Fruit fly (Drosophila melanogaster) whole organism, embryonic: Measurements from ENCODE around the gene PNKP.

Experiments used
- Atf-2 ChIP-seq: fragments of 200-800 bp; sonication (Bioruptor generic); optimal IDR thresholded peaks from 2 replicates; lab custom pipeline; 2016; ENCODE audit warnings: missing biosample characterization, missing genetic modification characterization
- CG10147 ChIP-seq: fragments of 200-800 bp; sonication (Bioruptor generic); optimal IDR thresholded peaks from 2 replicates; lab custom pipeline; 2019; ENCODE audit warnings: missing biosample characterization, mild to moderate bottlenecking, missing genetic modification characterization, moderate library complexity
- CG11504 ChIP-seq: fragments of 200-800 bp; sonication (Bioruptor generic); optimal IDR thresholded peaks from 3 replicates; lab custom pipeline; 2019; ENCODE audit warnings: missing biosample characterization, mild to moderate bottlenecking, missing genetic modification characterization, moderate library complexity
- CG1233 ChIP-seq: fragments of 200-800 bp; sonication (Bioruptor generic); optimal IDR thresholded peaks from 4 replicates; lab custom pipeline; 2018; ENCODE audit warnings: missing biosample characterization, mild to moderate bottlenecking, missing genetic modification characterization
- CG13123 ChIP-seq: fragments of 200-800 bp; sonication (Bioruptor generic); optimal IDR thresholded peaks from 2 replicates; lab custom pipeline; 2016; ENCODE audit warnings: missing biosample characterization, missing genetic modification characterization
- CG14050 ChIP-seq: fragments of 200-800 bp; sonication (Bioruptor generic); IDR thresholded peaks from 3 replicates; pipeline ENCODE4 v1.3.6; 2022; ENCODE audit warnings: missing biosample characterization, missing genetic modification characterization
- CG16779 ChIP-seq: fragments of 200-800 bp; sonication (Bioruptor generic); IDR thresholded peaks from 2 replicates; pipeline ENCODE4 v1.3.6; 2022; ENCODE audit warnings: missing biosample characterization, missing genetic modification characterization
- CG16813 ChIP-seq: fragments of 200-800 bp; sonication (Bioruptor generic); IDR thresholded peaks from 3 replicates; pipeline ENCODE4 v1.3.6; 2022; ENCODE audit warnings: missing biosample characterization, missing genetic modification characterization; ENCODE audit not compliant: partially characterized antibody
- CG17912 ChIP-seq: fragments of 200-800 bp; sonication (Bioruptor generic); optimal IDR thresholded peaks from 2 replicates; lab custom pipeline; 2018; ENCODE audit warnings: missing biosample characterization, mild to moderate bottlenecking, missing genetic modification characterization
- CG1792 ChIP-seq: fragments of 200-800 bp; sonication (Bioruptor generic); optimal IDR thresholded peaks from 2 replicates; lab custom pipeline; 2016; ENCODE audit warnings: missing biosample characterization, missing genetic modification characterization
- CG2678 ChIP-seq: fragments of 200-800 bp; sonication (Bioruptor generic); optimal IDR thresholded peaks from 3 replicates; lab custom pipeline; 2019; ENCODE audit warnings: missing biosample characterization, mild to moderate bottlenecking, missing genetic modification characterization, moderate library complexity
- CG2875 ChIP-seq: fragments of 200-800 bp; sonication (Bioruptor generic); optimal IDR thresholded peaks from 2 replicates; lab custom pipeline; 2017; ENCODE audit warnings: missing biosample characterization, mild to moderate bottlenecking, missing genetic modification characterization, missing genetic modification reagents
- CG3838 ChIP-seq: fragments of 200-800 bp; sonication (Bioruptor generic); optimal IDR thresholded peaks from 3 replicates; lab custom pipeline; 2016; ENCODE audit warnings: missing biosample characterization, missing genetic modification characterization
- CG4404 ChIP-seq: fragments of 200-800 bp; sonication (Bioruptor generic); IDR thresholded peaks from 2 replicates; pipeline ENCODE4 v1.3.6; 2022; ENCODE audit warnings: missing biosample characterization, missing genetic modification characterization
- CG4854 ChIP-seq: fragments of 200-800 bp; sonication (Bioruptor generic); optimal IDR thresholded peaks from 2 replicates; lab custom pipeline; 2016; ENCODE audit warnings: missing biosample characterization, missing genetic modification characterization, inconsistent platforms
- CG6175 ChIP-seq: fragments of 200-800 bp; sonication (Bioruptor generic); IDR thresholded peaks from 3 replicates; pipeline ENCODE4 v1.3.6; 2022; ENCODE audit warnings: missing biosample characterization, missing genetic modification characterization
- CG9609 ChIP-seq: fragments of 200-800 bp; sonication (Bioruptor generic); optimal IDR thresholded peaks from 3 replicates; lab custom pipeline; 2016; ENCODE audit warnings: missing biosample characterization, missing genetic modification characterization
- CTCF ChIP-seq: fragments of 200-800 bp; sonication (Bioruptor generic); optimal IDR thresholded peaks from 2 replicates; lab custom pipeline; 2017; ENCODE audit warnings: missing biosample characterization, mild to moderate bottlenecking, missing genetic modification characterization, moderate library complexity
- Dip2 ChIP-seq: fragments of 200-800 bp; sonication (Bioruptor generic); IDR thresholded peaks from 2 replicates; pipeline ENCODE4 v1.3.6; 2022; ENCODE audit warnings: missing biosample characterization, missing genetic modification characterization
- Lpt ChIP-seq: fragments of >200 bp; optimal IDR thresholded peaks from 2 replicates; lab custom pipeline; 2018; ENCODE audit warnings: missing biosample characterization, missing genetic modification characterization
- Med ChIP-seq: fragments of 200-800 bp; sonication (Bioruptor generic); peaks from one replicate; lab custom pipeline; 2016; ENCODE audit warnings: missing biosample characterization, missing genetic modification characterization, mild to moderate bottlenecking, inconsistent platforms, moderate library complexity
- Neu2 ChIP-seq: fragments of 200-800 bp; sonication (Bioruptor generic); optimal IDR thresholded peaks from 3 replicates; lab custom pipeline; 2016; ENCODE audit warnings: missing biosample characterization, missing genetic modification characterization, borderline replicate concordance
- Optix ChIP-seq: fragments of 200-800 bp; sonication (Bioruptor generic); IDR thresholded peaks from 3 replicates; pipeline ENCODE4 v1.3.6; 2022; ENCODE audit warnings: missing biosample characterization, missing genetic modification characterization
- Vsx1 ChIP-seq: fragments of 200-800 bp; sonication (Bioruptor generic); optimal IDR thresholded peaks from 2 replicates; lab custom pipeline; 2017; ENCODE audit warnings: missing biosample characterization, mild to moderate bottlenecking, missing genetic modification characterization, missing genetic modification reagents
- amos ChIP-seq: fragments of 200-800 bp; sonication (Bioruptor generic); IDR thresholded peaks from 2 replicates; pipeline ENCODE4 v1.3.6; 2022; ENCODE audit warnings: missing biosample characterization, missing genetic modification characterization; ENCODE audit not compliant: partially characterized antibody
- az2 ChIP-seq: fragments of 200-800 bp; sonication (Bioruptor generic); optimal IDR thresholded peaks from 3 replicates; lab custom pipeline; 2016; ENCODE audit warnings: missing biosample characterization, missing genetic modification characterization
- cad ChIP-seq: fragments of >200 bp; optimal IDR thresholded peaks from 2 replicates; lab custom pipeline; 2017; ENCODE audit warnings: missing biosample characterization, missing genetic modification characterization
- dmrt11E ChIP-seq: fragments of 200-800 bp; sonication (Bioruptor generic); optimal IDR thresholded peaks from 3 replicates; lab custom pipeline; 2018; ENCODE audit warnings: missing biosample characterization, mild to moderate bottlenecking, missing genetic modification characterization, moderate library complexity
- esg ChIP-seq: fragments of 200-800 bp; sonication (Bioruptor generic); conservative IDR thresholded peaks from 2 replicates; pipeline ENCODE4 v1.3.6; 2022; ENCODE audit warnings: missing biosample characterization, missing genetic modification characterization
- fd64A ChIP-seq: fragments of 200-800 bp; sonication (Bioruptor generic); optimal IDR thresholded peaks from 3 replicates; lab custom pipeline; 2018; ENCODE audit warnings: missing biosample characterization, mild to moderate bottlenecking, missing genetic modification characterization
- ham ChIP-seq: fragments of 200-800 bp; sonication (Bioruptor generic); IDR thresholded peaks from 2 replicates; pipeline ENCODE4 v1.3.6; 2022; ENCODE audit warnings: missing biosample characterization, missing genetic modification characterization
- her ChIP-seq: fragments of 200-800 bp; sonication (Bioruptor generic); optimal IDR thresholded peaks from 2 replicates; lab custom pipeline; 2016; ENCODE audit warnings: missing biosample characterization, missing genetic modification characterization
- ind ChIP-seq: fragments of 200-800 bp; sonication (Bioruptor generic); optimal IDR thresholded peaks from 3 replicates; lab custom pipeline; 2016; ENCODE audit warnings: missing biosample characterization, missing genetic modification characterization
- jing ChIP-seq: fragments of 200-800 bp; sonication (Bioruptor generic); optimal IDR thresholded peaks from 2 replicates; lab custom pipeline; 2018; ENCODE audit warnings: missing biosample characterization, mild to moderate bottlenecking, missing genetic modification characterization
- luna ChIP-seq: fragments of 200-800 bp; sonication (Bioruptor generic); optimal IDR thresholded peaks from 2 replicates; lab custom pipeline; 2016; ENCODE audit warnings: missing biosample characterization, missing genetic modification characterization
- mld ChIP-seq: fragments of 200-800 bp; sonication (Bioruptor generic); IDR thresholded peaks from 3 replicates; pipeline ENCODE4 v1.3.6; 2022; ENCODE audit warnings: missing biosample characterization, missing genetic modification characterization; ENCODE audit not compliant: partially characterized antibody
- nmo ChIP-seq: fragments of 200-800 bp; sonication (Bioruptor generic); optimal IDR thresholded peaks from 2 replicates; lab custom pipeline; 2018; ENCODE audit warnings: missing biosample characterization, mild to moderate bottlenecking, missing genetic modification characterization, moderate library complexity
- prd ChIP-seq, 3 experiments: fragments of >200 bp in 2 of 3; fragments of 200-800 bp in 1 of 3; sonication (Bioruptor generic) in 1 of 3; optimal IDR thresholded peaks in 2 of 3; IDR thresholded peaks in 1 of 3; 2 replicates in 2 of 3; 3 replicates in 1 of 3; pipeline versions ENCODE4 v1.3.6 to Lab custom; 2017 to 2022; ENCODE audit warnings: missing biosample characterization in 1 of 3, missing genetic modification characterization in 1 of 3
- ranshi ChIP-seq: fragments of 200-800 bp; sonication (Bioruptor generic); IDR thresholded peaks from 2 replicates; pipeline ENCODE4 v1.3.6; 2022; ENCODE audit warnings: missing biosample characterization, missing genetic modification characterization
- shn ChIP-seq: fragments of 200-800 bp; sonication (Bioruptor generic); optimal IDR thresholded peaks from 3 replicates; lab custom pipeline; 2016; ENCODE audit warnings: missing biosample characterization, missing genetic modification characterization
- stwl ChIP-seq: fragments of 200-800 bp; sonication (Bioruptor generic); optimal IDR thresholded peaks from 3 replicates; lab custom pipeline; 2018; ENCODE audit warnings: missing biosample characterization, mild to moderate bottlenecking, missing genetic modification characterization, moderate library complexity
- tll ChIP-seq, 2 experiments: fragments of 200-800 bp in 1 of 2; fragments of >200 bp in 1 of 2; sonication (Bioruptor generic) in 1 of 2; optimal IDR thresholded peaks; 2 replicates each; lab custom pipeline; 2017 to 2019; ENCODE audit warnings: missing biosample characterization in 2 of 2, missing genetic modification characterization in 2 of 2, mild to moderate bottlenecking in 1 of 2, moderate library complexity in 1 of 2
- yki ChIP-seq: fragments of >200 bp; optimal IDR thresholded peaks from 3 replicates; lab custom pipeline; 2018
- zfh1 ChIP-seq: fragments of 200-800 bp; sonication (Bioruptor generic); IDR thresholded peaks from 3 replicates; pipeline ENCODE4 v1.3.6; 2022; ENCODE audit warnings: missing biosample characterization, missing genetic modification characterization

Gene PNKP

DNA sequence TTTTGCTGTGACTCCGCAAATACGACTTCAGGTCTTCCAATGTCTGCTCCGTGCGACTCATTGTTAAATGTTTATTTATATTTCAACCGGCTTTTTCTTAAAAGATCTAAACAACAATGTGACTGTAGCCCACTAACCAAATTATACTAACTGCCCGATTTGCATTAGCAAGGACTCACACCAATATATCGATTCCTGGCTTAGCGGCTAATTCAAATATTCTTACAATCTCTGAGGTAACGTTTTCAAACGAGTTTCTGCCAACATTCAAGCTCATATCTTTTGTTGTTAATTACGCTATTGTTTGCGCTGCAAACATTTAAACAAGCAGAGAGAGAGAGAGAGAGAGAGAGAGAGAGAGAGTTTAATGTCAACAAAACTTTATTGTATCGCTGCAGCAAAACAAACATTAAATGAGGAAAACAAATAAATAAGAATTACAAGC is 34.8 kb downstream of the PNKP start, which contains the start of gene tex (continued):
- TF ChIP-seq luna (GFP tag; lab: Kevin White, UChicago) (no peak), Atf-2 (GFP tag; lab: Kevin White, UChicago) (no peak), CG1233 (GFP tag; lab: Kevin White, UChicago) (peak; percentile 22), CG6175 (GFP tag; lab: Robert Waterston, UW) (no peak), ham (no peak), jing (no peak), fd64A (GFP tag; lab: Kevin White, UChicago) (peak; percentile 81), CG11504 (no peak), zfh1 (no peak), nmo (peak; percentile 55), CG16813 (GFP tag; lab: Robert Waterston, UW) (0 out of 3 replicates have a peak, but pooled peaks have one; percentile 31), mld (GFP tag; lab: Robert Waterston, UW) (no peak), CG4404 (GFP tag; lab: Robert Waterston, UW) (no peak), CTCF (GFP tag; lab: Kevin White, UChicago) (peak; percentile 19), CG4854 (no peak), amos (peak; percentile 51), prd (optimal IDR thresholded peaks at IDR 0.05; lab: Kevin White, UChicago) (no peak), prd (GFP tag; IDR thresholded peaks at IDR 0.05; lab: Robert Waterston, UW) (no peak), Vsx1 (no peak), CG3838 (no peak), yki (lab: Kevin White, UChicago) (no peak), her (no peak), CG9609 (no peak), CG10147 (GFP tag; lab: Kevin White, UChicago) (no peak), CG2875 (peak; percentile 82), az2 (GFP tag; lab: Kevin White, UChicago) (no peak), CG16779 (GFP tag; lab: Robert Waterston, UW) (no peak), shn (GFP tag; lab: Kevin White, UChicago) (no peak), ranshi (GFP tag; lab: Robert Waterston, UW) (no peak)

- TF ChIP-seq CG1792 (GFP tag; lab: Kevin White, UChicago), result no peak
- TF ChIP-seq CG13123 (GFP tag; lab: Kevin White, UChicago), result no peak
- no peak for TF ChIP-seq Neu2 (GFP tag; lab: Kevin White, UChicago)
- TF ChIP-seq Lpt, result no peak
- no peak for TF ChIP-seq Optix (GFP tag; lab: Robert Waterston, UW)
- no peak for TF ChIP-seq CG14050 (GFP tag; lab: Robert Waterston, UW)
- peak in 1 of 2 experiments; percentile 94 for TF ChIP-seq tll (GFP tag; optimal IDR thresholded peaks at IDR 0.05; lab: Kevin White, UChicago)
- peak; percentile 36 for TF ChIP-seq Med (GFP tag; lab: Kevin White, UChicago)
- no peak for TF ChIP-seq CG2678 (tag; lab: Kevin White, UChicago)
- no peak for TF ChIP-seq stwl (tag; lab: Kevin White, UChicago)
- TF ChIP-seq dmrt11E (tag; lab: Kevin White, UChicago), result no peak
- no peak for TF ChIP-seq CG17912
- no peak for TF ChIP-seq esg
- no peak for TF ChIP-seq ind (GFP tag; lab: Kevin White, UChicago)
- TF ChIP-seq cad (GFP tag; lab: Kevin White, UChicago), result peak; percentile 82
- no peak for TF ChIP-seq Dip2 (GFP tag; lab: Robert Waterston, UW)
Measured at dm6 chr3R:8307283-8307682, 36.0 kb downstream of the PNKP start.
